Worm (Caenorhabditis elegans): Measurements from ENCODE around the gene thn-4.

Gene thn-4

DNA sequence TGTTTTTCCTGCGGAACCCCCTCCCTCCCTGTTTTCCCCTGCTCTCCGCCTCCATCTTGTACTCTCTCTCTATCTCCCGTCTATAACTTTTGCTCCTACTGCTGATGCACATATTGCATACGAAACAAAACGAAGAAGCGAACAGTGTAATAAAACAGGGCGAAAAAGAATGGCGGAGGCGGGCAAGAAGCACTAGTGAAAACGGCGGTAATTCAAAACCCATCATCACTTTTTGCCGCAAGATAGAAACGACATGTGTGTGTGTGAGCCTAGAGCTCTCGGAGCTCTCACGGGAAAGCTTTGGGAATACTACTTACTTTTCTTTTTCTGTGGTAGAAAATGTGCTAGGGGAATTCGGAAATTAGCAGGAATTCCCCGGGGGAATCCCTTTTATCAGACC, 35.2 kb downstream of the thn-4 start:
- TF ChIP-seq ama-1 (optimal IDR thresholded peaks at IDR 0.05), result no peak
- no peak for TF ChIP-seq sem-4 (tag; optimal IDR thresholded peaks at IDR 0.05)
- no peak for TF ChIP-seq sma-3 (GFP tag; optimal IDR thresholded peaks at IDR 0.05)
- no peak for TF ChIP-seq nhr-11 (tag; optimal IDR thresholded peaks at IDR 0.05)
- TF ChIP-seq nhr-25 (tag; optimal IDR thresholded peaks at IDR 0.05), result no peak
- TF ChIP-seq aly-2 (tag; optimal IDR thresholded peaks at IDR 0.05), result no peak
- no peak for TF ChIP-seq mbf-1 (tag; optimal IDR thresholded peaks at IDR 0.05)

DNA sequence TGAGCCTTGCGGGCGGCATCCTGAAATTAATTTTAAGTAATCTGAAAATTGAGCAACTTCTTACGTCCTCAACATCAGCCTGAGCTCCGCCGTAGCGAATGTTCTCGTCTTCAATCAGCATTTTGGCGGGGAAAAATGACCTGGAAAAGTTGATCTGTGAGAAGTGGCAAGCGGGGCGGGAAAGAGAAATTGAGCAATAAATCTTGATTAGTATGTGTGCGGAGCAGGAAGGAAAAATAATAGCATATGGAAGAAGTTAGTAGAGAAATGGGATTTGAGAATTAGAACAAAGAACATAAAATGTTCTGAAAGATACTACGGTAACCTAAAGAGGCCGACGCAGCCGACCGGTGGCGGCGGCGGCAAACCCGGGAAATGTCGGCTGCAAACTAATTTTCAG, 36.3 kb downstream of the thn-4 start, which contains the start of gene tni-3:
TSS of gene tni-3 (minus strand) at position 140 of the 400 bp plus-strand sequence.
- TF ChIP-seq Y55F3AM.14 (GFP tag; optimal IDR thresholded peaks at IDR 0.05), result no peak
- TF ChIP-seq ztf-11 (tag; optimal IDR thresholded peaks at IDR 0.05), result no peak
- TF ChIP-seq blmp-1 (tag; optimal IDR thresholded peaks at IDR 0.05; ENCODE audit: insufficient read depth), result no peak
- no peak for TF ChIP-seq crh-2 (tag; optimal IDR thresholded peaks at IDR 0.05)
- TF ChIP-seq mab-5 (tag; optimal IDR thresholded peaks at IDR 0.05), result no peak
- TF ChIP-seq ama-1 (optimal IDR thresholded peaks at IDR 0.05), result no peak
- no peak for TF ChIP-seq lin-11 (tag; optimal IDR thresholded peaks at IDR 0.05)

DNA sequence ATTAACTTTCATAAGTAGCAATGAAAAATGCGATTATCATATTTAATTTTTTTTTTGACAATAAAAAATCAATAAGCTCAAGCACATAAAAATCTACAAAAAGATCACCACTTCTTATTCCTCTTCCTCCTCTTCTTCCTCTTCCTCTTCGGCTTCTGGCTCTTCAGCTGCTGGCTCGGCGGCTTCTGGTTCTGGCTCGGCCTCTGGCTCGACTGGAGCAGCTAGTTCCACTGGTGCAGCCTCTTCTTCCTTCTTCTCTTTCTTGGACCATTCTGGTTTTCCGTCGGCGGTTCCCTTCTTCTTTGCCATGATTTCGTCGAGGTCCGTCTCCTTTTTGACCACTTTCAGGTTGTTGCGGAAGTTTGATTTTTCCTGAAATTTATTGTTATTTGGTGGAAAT, 37.6 kb downstream of the thn-4 start:
- TF ChIP-seq alr-1 (tag; optimal IDR thresholded peaks at IDR 0.05) (no peak), zag-1 (tag; optimal IDR thresholded peaks at IDR 0.05) (no peak), nhr-77 (tag; optimal IDR thresholded peaks at IDR 0.05) (no peak), dmd-4 (tag; optimal IDR thresholded peaks at IDR 0.05) (no peak), elt-3 (tag; optimal IDR thresholded peaks at IDR 0.05) (no peak), C34F6.9 (tag; optimal IDR thresholded peaks at IDR 0.05) (no peak), egl-27 (tag; optimal IDR thresholded peaks at IDR 0.05) (no peak), lin-11 (tag; optimal IDR thresholded peaks at IDR 0.05) (no peak), R02D3.7 (tag; optimal IDR thresholded peaks at IDR 0.05) (no peak)

DNA sequence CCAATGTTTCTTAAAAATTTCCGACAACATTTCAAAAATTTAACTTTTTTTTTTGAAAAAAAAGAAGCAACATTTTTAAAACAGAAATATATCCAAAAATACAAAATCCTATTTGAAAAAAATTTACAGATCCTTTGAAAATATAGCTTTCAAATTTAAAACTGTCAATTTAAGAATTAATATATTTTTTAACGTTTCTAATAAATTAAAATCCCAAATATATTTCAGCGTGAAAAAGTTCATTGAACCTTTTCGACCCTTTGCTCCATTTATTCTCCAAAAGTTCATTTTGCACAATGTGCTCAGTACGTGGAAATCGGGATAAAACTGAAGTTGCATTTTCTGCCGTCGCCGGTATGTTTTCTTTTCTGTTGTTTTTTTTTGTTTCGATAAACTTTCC, 38.4 kb downstream of the thn-4 start, which contains the start of gene phy-3:
TSS of gene phy-3 (plus strand) at position 301 of the 400 bp plus-strand sequence.
- no peak for TF ChIP-seq mab-5 (tag; optimal IDR thresholded peaks at IDR 0.05)

DNA sequence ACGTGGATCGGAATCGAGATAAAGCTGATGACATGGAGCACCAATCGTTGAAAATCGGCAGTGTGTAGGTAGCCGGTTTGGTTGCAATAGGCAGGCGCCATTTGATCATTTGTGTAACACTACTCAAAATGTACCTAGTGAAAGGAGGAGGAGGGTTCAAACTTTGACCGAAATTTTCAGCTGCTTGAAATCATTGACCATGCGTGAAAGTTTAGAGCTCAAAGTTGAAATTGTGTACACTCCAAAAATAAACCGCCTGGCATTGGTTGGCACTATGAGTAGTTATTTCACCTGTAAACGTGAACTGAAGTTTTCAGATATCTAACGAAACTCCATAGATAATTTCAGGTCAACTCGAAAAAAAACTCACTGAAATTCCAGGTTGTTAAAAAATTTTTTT, 39.4 kb downstream of the thn-4 start, which contains the start of gene srh-215:
TSS of gene srh-215 (minus strand) at position 101 of the 400 bp plus-strand sequence.
- no peak for TF ChIP-seq snpc-4 (tag; optimal IDR thresholded peaks at IDR 0.05)

DNA sequence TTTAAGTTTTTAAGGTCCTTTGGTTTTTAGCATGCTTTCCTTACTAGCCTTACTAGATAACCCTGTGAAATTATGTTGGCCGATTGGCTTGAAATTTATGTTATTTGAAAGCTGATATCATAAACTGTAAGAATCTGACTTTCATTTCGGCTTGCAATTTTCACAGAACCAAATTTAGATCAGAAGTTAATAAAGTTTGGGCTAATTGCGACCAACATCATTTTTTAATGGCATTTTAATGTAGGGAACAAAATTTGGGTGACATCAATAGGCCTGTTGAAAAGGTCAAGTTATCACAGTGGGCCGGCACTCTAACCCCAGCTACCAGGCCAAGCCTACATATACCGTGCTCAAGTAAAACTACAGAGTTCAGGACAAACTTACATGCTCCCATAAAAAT, 40.0 kb downstream of the thn-4 start:
- TF ChIP-seq ztf-1 (GFP tag; conservative IDR thresholded peaks at IDR 0.05), result no peak
- TF ChIP-seq lin-39 (tag; optimal IDR thresholded peaks at IDR 0.05), result no peak

DNA sequence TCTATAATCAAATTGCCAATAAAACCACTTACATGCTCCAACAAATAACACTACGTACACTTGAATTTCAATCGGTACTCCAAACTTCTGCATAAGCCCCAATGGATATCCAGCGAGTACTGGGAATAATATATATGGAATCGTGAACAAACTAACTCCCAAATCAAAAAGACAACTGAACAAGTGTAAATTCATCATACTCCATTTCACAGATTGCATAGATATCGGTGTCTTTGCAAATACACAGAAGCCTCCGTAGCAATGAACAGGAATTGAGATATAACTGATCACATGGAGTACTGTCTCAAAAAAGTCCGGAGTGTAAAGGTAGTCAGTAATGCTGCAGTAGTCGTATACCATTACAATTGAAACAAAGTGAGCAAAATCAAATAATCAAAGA, 41.9 kb downstream of the thn-4 start, which contains the start of gene srh-214:
TSS of gene srh-214 (minus strand) at position 360 of the 400 bp plus-strand sequence.
- TF ChIP-seq dmd-4 (tag; optimal IDR thresholded peaks at IDR 0.05) (no peak), crh-2 (tag; optimal IDR thresholded peaks at IDR 0.05) (no peak), Y55F3AM.14 (GFP tag; optimal IDR thresholded peaks at IDR 0.05) (no peak), egl-27 (tag; optimal IDR thresholded peaks at IDR 0.05) (no peak), gmeb-1 (tag; optimal IDR thresholded peaks at IDR 0.05) (no peak), nhr-25 (tag; optimal IDR thresholded peaks at IDR 0.05) (no peak), lin-11 (tag; optimal IDR thresholded peaks at IDR 0.05) (no peak), sma-9 (GFP tag; optimal IDR thresholded peaks at IDR 0.05) (no peak), sma-9 (tag; optimal IDR thresholded peaks at IDR 0.05) (no peak), nhr-12 (tag; optimal IDR thresholded peaks at IDR 0.05) (no peak), mab-5 (tag; optimal IDR thresholded peaks at IDR 0.05) (no peak)

DNA sequence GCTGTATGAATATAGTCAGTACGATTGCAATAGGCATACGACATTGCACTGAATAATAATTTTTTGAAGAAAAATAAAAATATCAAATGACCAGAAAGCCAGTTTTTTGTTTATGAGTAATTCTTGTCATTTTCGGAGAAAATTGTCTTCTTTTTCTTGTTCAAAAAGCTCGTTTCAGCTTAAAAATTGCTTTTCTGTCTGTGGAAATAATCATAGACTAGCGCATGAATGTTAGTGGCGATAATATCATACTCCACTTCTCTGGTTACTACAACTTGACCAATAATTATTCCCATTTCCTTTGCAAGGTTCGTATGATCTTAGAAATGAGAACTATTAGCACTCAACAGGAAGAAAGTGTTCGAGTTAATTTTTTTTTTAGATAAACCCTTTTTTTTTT, 43.8 kb downstream of the thn-4 start, which contains the start of gene srh-216:
TSS of gene srh-216 (minus strand) at position 101 of the 400 bp plus-strand sequence.
- TF ChIP-seq ceh-16 (tag; optimal IDR thresholded peaks at IDR 0.05), result no peak
- TF ChIP-seq nhr-11 (tag; optimal IDR thresholded peaks at IDR 0.05), result no peak
- TF ChIP-seq sma-9 (GFP tag; optimal IDR thresholded peaks at IDR 0.05), result no peak
- TF ChIP-seq sma-9 (tag; optimal IDR thresholded peaks at IDR 0.05), result no peak
- TF ChIP-seq mab-5 (tag; optimal IDR thresholded peaks at IDR 0.05), result no peak
- TF ChIP-seq crh-2 (tag; optimal IDR thresholded peaks at IDR 0.05), result no peak
- TF ChIP-seq nhr-77 (tag; optimal IDR thresholded peaks at IDR 0.05), result no peak
- no peak for TF ChIP-seq ztf-4 (tag; optimal IDR thresholded peaks at IDR 0.05)
- TF ChIP-seq lin-39 (tag; optimal IDR thresholded peaks at IDR 0.05), result no peak
- no peak for TF ChIP-seq nhr-237 (tag; optimal IDR thresholded peaks at IDR 0.05)
- no peak for TF ChIP-seq lin-11 (tag; optimal IDR thresholded peaks at IDR 0.05)
- no peak for TF ChIP-seq C34F6.9 (tag; optimal IDR thresholded peaks at IDR 0.05)
- TF ChIP-seq zag-1 (tag; optimal IDR thresholded peaks at IDR 0.05), result no peak
- no peak for TF ChIP-seq lsy-2 (tag; optimal IDR thresholded peaks at IDR 0.05)
- TF ChIP-seq elt-1 (tag; optimal IDR thresholded peaks at IDR 0.05), result no peak
- no peak for TF ChIP-seq nhr-25 (tag; optimal IDR thresholded peaks at IDR 0.05)
- no peak for TF ChIP-seq mbf-1 (tag; optimal IDR thresholded peaks at IDR 0.05)
- TF ChIP-seq unc-39 (tag; optimal IDR thresholded peaks at IDR 0.05), result no peak
